Fruit fly (Drosophila melanogaster) Kc167 (cell line): ENCODE measurements around the gene CG4896.

ENCODE experiments used
- h ChIP-seq: fragments of >200 bp; optimal IDR thresholded peaks from 3 replicates; lab custom pipeline; 2018; ENCODE audit warnings: missing external identifiers
- insv ChIP-seq: fragments of >200 bp; optimal IDR thresholded peaks from 3 replicates; lab custom pipeline; 2018; ENCODE audit warnings: missing external identifiers
- psq ChIP-seq: fragments of >200 bp; optimal IDR thresholded peaks from 2 replicates; lab custom pipeline; 2017; ENCODE audit warnings: missing external identifiers

DNA sequence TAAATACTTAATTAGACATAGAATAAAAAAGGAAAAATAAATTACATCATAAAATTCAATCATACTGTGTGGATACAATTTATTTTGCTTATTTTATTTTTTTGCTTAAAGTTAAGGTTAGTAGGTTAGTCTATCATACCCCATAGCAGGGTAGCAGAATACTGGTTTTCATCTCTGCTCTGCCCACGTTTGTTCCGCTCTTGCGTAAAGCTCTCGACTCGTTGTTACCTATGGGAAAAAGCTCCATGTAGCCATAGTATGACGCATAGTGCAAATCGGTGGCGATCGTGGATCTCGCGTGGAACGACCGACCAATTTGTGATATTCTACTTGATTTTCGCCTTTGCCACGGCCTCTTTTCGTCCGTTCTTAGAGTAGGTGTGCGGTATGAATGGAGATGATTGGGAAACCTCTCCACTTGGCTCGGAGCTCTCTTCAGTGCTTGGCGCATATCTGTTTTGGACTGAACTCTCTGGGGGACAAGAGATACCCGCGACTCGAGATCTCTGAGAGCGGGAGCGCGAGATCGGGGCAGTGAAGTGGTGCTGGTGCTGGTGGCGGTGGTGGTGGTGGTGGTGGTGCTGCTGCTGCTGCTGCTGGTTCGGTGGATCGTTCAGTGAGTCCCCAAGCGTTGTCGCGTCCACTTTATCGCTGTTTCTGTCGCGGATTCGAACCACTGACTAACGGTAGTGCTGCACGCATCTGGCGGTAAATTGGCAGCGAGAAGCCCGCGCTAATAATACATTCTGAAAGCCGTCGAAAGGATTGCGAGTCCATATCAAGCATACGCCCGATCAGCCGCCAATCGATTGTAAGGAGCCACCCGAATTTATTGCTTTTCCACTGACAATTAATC, 8.4 kb downstream of the CG4896 start, which contains the start of gene CG5001:
- TF ChIP-seq insv (lab: Kevin White, UChicago): no peak
- no peak for TF ChIP-seq psq (lab: Kevin White, UChicago)
- TF ChIP-seq h (lab: Kevin White, UChicago): no peak
